Worm (Caenorhabditis elegans): ENCODE data around the gene skr-17.
A peak's percentile ranks its signal among the peaks of the same experiment; 100 is the strongest.

skr-17 gene

ce11 chrII:7773427-7773993, 9.8 kb upstream of the skr-17 start (continued):
- TF ChIP-seq nhr-76 (tag; optimal IDR thresholded peaks at IDR 0.05) (no peak), elt-1 (tag; optimal IDR thresholded peaks at IDR 0.05) (no peak), fkh-2 (tag; optimal IDR thresholded peaks at IDR 0.05) (no peak), daf-12 (tag; optimal IDR thresholded peaks at IDR 0.05) (no peak), zag-1 (tag; optimal IDR thresholded peaks at IDR 0.05) (no peak), eor-1 (tag; optimal IDR thresholded peaks at IDR 0.05) (no peak), elt-3 (tag; optimal IDR thresholded peaks at IDR 0.05) (peak in 1 of 3 experiments; percentile 15), nhr-25 (tag; optimal IDR thresholded peaks at IDR 0.05) (no peak), ceh-9 (tag; optimal IDR thresholded peaks at IDR 0.05) (no peak)

- TF ChIP-seq ceh-28 (tag; optimal IDR thresholded peaks at IDR 0.05) (no peak), unc-39 (tag; optimal IDR thresholded peaks at IDR 0.05) (no peak), ztf-4 (tag; optimal IDR thresholded peaks at IDR 0.05) (no peak), nhr-76 (tag; optimal IDR thresholded peaks at IDR 0.05) (no peak), nhr-23 (tag; optimal IDR thresholded peaks at IDR 0.05) (peak; percentile 12), pha-4 (tag; optimal IDR thresholded peaks at IDR 0.05) (no peak), nhr-43 (tag; optimal IDR thresholded peaks at IDR 0.05; ENCODE audit: poor library complexity, severe bottlenecking) (peak; percentile 63), lin-15B (tag; optimal IDR thresholded peaks at IDR 0.05) (no peak)
Observed at ce11 chrII:7776232-7776631, 7.1 kb upstream of the skr-17 start.

ce11 chrII:7776715-7777114, 6.6 kb upstream of the skr-17 start:
- TF ChIP-seq nhr-25 (tag; optimal IDR thresholded peaks at IDR 0.05) (peak; percentile 25), pqm-1 (tag; optimal IDR thresholded peaks at IDR 0.05) (peak; percentile 89), snpc-4 (tag; optimal IDR thresholded peaks at IDR 0.05) (no peak), elt-3 (tag; optimal IDR thresholded peaks at IDR 0.05) (peak in 2 of 3 experiments; percentile 89 to 90), ztf-4 (tag; optimal IDR thresholded peaks at IDR 0.05) (no peak), nhr-11 (tag; optimal IDR thresholded peaks at IDR 0.05) (no peak), nhr-67 (tag; optimal IDR thresholded peaks at IDR 0.05) (no peak), tbx-2 (tag; optimal IDR thresholded peaks at IDR 0.05) (no peak), unc-62 (GFP tag; optimal IDR thresholded peaks at IDR 0.05) (no peak), ztf-11 (tag; optimal IDR thresholded peaks at IDR 0.05) (no peak), nhr-43 (tag; optimal IDR thresholded peaks at IDR 0.05; ENCODE audit: poor library complexity, severe bottlenecking) (peak; percentile 45), pha-4 (tag; optimal IDR thresholded peaks at IDR 0.05) (no peak), lin-15B (tag; optimal IDR thresholded peaks at IDR 0.05) (no peak), nhr-23 (tag; optimal IDR thresholded peaks at IDR 0.05) (peak; percentile 53), elt-2 (tag; optimal IDR thresholded peaks at IDR 0.05) (peak; percentile 89), jun-1 (tag; optimal IDR thresholded peaks at IDR 0.05) (peak; percentile 22), elt-1 (tag; optimal IDR thresholded peaks at IDR 0.05) (peak; percentile 41), mml-1 (tag; optimal IDR thresholded peaks at IDR 0.05) (no peak), eor-1 (tag; optimal IDR thresholded peaks at IDR 0.05) (no peak), ZK546.5 (tag; optimal IDR thresholded peaks at IDR 0.05) (no peak), fos-1 (tag; optimal IDR thresholded peaks at IDR 0.05) (no peak)

- TF ChIP-seq zag-1 (tag; optimal IDR thresholded peaks at IDR 0.05) = no peak
- peak; percentile 45 for TF ChIP-seq ama-1 (optimal IDR thresholded peaks at IDR 0.05)
- TF ChIP-seq pqm-1 (tag; optimal IDR thresholded peaks at IDR 0.05) = peak; percentile 70
- TF ChIP-seq ceh-16 (tag; optimal IDR thresholded peaks at IDR 0.05) = no peak
- peak; percentile 94 for TF ChIP-seq elt-2 (tag; optimal IDR thresholded peaks at IDR 0.05)
- peak; percentile 5 for TF ChIP-seq egl-27 (tag; optimal IDR thresholded peaks at IDR 0.05)
- peak; percentile 49 for TF ChIP-seq pha-4 (tag; optimal IDR thresholded peaks at IDR 0.05)
- TF ChIP-seq nhr-43 (tag; optimal IDR thresholded peaks at IDR 0.05; ENCODE audit: poor library complexity, severe bottlenecking) = peak; percentile 40
- peak in 2 of 3 experiments; percentile 36 to 87 for TF ChIP-seq elt-3 (tag; optimal IDR thresholded peaks at IDR 0.05)
- peak; percentile 58 for TF ChIP-seq nhr-23 (tag; optimal IDR thresholded peaks at IDR 0.05)
- no peak for TF ChIP-seq nhr-76 (tag; optimal IDR thresholded peaks at IDR 0.05)
Observed at ce11 chrII:7777320-7777978, 5.9 kb upstream of the skr-17 start, which contains the start of gene mthf-1. Gene mthf-1 (minus strand): TSS chrII:7777823.

- no peak for TF ChIP-seq ztf-4 (tag; optimal IDR thresholded peaks at IDR 0.05)
Observed at ce11 chrII:7778273-7778672, 5.0 kb upstream of the skr-17 start.

Data from whole organism, L3 larva.